Worm (Caenorhabditis elegans) whole organism, L2 larva: ENCODE results near the gene ugt-3.

Experiments used
- ceh-16 ChIP-seq: fragments of 150-350 bp; optimal IDR thresholded peaks from 2 replicates; lab custom pipeline; 2014; ENCODE audit warnings: missing biosample characterization, missing genetic modification characterization
- lin-13 ChIP-seq: fragments of 150-350 bp; optimal IDR thresholded peaks from 2 replicates; lab custom pipeline; 2014; ENCODE audit warnings: missing biosample characterization, missing genetic modification reagents, missing genetic modification characterization

- TF ChIP-seq lin-13 (GFP tag; lab: Kevin White, UChicago), result no peak
- no peak for TF ChIP-seq ceh-16 (tag; lab: Kevin White, UChicago)
These were observed 50.5 kb downstream of the ugt-3 start for ce11 chrV:12749558-12749957.
